Fruit fly (Drosophila melanogaster): Measurements from ENCODE around the gene CG4880.

dm6 chrX:16923503-16923902 is 36.9 kb downstream of the CG4880 start:
- TF ChIP-seq CG11294 (GFP tag; IDR thresholded peaks at IDR 0.05) (no peak), Lpt (GFP tag; optimal IDR thresholded peaks at IDR 0.05) (no peak), CG8319 (GFP tag; optimal IDR thresholded peaks at IDR 0.05) (no peak), CG10669 (GFP tag; optimal IDR thresholded peaks at IDR 0.05) (no peak), pdm3 (GFP tag; optimal IDR thresholded peaks at IDR 0.05) (no peak), Sox102F (GFP tag; optimal IDR thresholded peaks at IDR 0.05) (no peak), Gug (GFP tag; IDR thresholded peaks at IDR 0.05) (no peak), Met (GFP tag; optimal IDR thresholded peaks at IDR 0.05) (no peak), CG7368 (GFP tag; optimal IDR thresholded peaks at IDR 0.05) (no peak), net (GFP tag; optimal IDR thresholded peaks at IDR 0.05) (no peak), CG6163 (GFP tag; IDR thresholded peaks at IDR 0.05) (no peak), CG6854 (GFP tag; optimal IDR thresholded peaks at IDR 0.05) (no peak)

Data from whole organism, prepupa.